Fruit fly (Drosophila melanogaster) S2 (cell line): ENCODE results near the gene CG10132.

ENCODE experiments used
- CG8478 ChIP-seq: fragments of >200 bp; optimal IDR thresholded peaks from 2 replicates; lab custom pipeline; 2018
- CTCF ChIP-seq, 2 experiments: fragments of >200 bp; optimal IDR thresholded peaks; 2 replicates each; lab custom pipeline; 2018

dm6 chr2L:19546869-19547710 is 28.5 kb downstream of the CG10132 start, which contains the start of gene CG10337:
- TF ChIP-seq CG8478 (lab: Kevin White, UChicago) (no peak), CTCF (optimal IDR thresholded peaks at IDR 0.05; lab: Kevin White, UChicago) (no peak)
